Worm (Caenorhabditis elegans): ENCODE measurements around the gene C18H7.7.

DNA sequence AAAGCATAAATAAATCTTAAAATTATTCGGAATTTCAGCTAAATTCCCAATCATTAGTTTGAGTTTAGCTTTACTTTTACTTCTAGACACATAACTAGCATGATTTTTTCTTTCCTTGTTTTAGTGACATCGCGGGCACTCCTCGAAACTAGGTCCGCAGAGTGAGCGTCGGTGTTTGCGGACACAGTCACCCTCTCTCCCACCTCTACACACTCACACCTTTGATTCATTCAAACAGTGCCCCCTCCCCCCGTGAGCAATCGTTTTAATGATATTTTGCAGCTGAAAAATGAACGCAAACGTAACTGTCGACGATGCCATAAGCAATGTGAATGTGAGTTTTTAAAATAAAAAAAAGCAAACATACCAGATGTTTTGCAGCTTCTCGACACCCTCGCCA is 23.7 kb downstream of the C18H7.7 start, which contains the start of gene gex-2:
- TF ChIP-seq ceh-13 (GFP tag; optimal IDR thresholded peaks at IDR 0.05): no peak
- TF ChIP-seq ama-1 (optimal IDR thresholded peaks at IDR 0.05): no peak
- TF ChIP-seq tbx-37 (GFP tag; conservative IDR thresholded peaks at IDR 0.05): no peak
- no peak for TF ChIP-seq sea-1 (GFP tag; conservative IDR thresholded peaks at IDR 0.05)
- TF ChIP-seq pes-1 (GFP tag; IDR thresholded peaks at IDR 0.05): peak; percentile 35; the same call in 1 of the 2 replicates

All from whole organism, early embryonic.